Fruit fly (Drosophila melanogaster) whole organism, larva: ENCODE results near the gene nkt.

Source experiments
- noc ChIP-seq: fragments of 200-800 bp; sonication (Bioruptor generic); optimal IDR thresholded peaks from 3 replicates; lab custom pipeline; 2019; ENCODE audit warnings: missing biosample characterization, mild to moderate bottlenecking, missing genetic modification characterization, moderate library complexity

nkt gene

DNA sequence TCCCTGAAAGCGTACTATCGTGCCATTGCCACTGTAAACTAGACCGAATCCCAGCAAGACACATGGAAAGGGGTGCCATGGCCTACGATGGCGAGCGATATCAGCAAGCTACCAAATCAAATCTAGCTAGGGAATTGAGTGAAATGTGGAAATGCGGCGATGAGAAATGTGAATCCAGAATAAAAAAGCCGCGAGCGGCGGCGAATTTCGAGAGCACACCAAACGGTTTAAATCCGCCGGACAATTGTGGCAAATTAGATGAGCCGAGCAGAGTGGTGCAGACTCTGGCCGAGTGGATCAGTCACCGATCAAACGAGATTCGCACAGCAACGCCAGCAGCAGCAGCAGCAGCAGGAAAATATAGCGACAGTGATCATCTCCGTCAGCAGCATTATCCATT is at the start of gene nkt:
Gene nkt (plus strand): TSS at position 301 of the 400 bp plus-strand sequence.
- no peak for TF ChIP-seq noc (tag; lab: Kevin White, UChicago)

DNA sequence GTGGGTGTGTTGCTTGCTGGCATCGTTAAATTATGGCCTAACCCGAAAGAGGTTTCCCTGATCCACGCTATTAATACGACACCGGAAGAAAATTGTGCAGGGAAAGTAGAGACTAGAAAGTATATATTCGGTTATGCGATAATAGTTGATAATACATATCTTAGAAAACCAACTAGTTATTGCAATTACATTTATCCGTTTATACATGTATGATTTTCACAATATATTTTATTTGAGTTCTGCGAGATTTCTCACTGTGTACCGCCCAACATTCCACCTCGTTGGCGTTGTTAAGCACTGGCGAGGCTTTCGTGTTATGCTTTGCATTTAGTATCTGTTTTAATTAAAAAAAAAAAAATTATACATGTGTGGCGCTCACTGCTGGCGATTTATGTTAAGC is 45.8 kb upstream of the nkt start:
- TF ChIP-seq noc (tag; lab: Kevin White, UChicago): no peak

DNA sequence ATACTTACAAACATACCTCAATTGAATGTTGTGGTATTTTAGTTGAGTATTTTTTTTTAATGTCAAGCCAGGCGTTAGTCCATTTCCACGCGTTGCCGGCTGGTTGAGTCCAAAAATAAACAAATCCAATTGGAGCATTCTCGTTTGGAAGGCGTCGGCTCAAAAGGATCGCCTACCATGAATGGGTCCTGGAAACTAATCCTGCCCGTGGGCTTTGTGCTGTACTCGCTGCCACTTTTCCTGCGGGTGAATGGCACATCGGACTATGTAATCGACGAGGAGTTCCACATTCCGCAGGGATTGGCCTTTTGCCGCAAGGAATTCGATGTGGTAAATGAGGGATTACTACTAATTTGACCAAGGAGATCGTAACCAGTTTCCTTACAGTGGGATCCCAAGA is 36.3 kb upstream of the nkt start, which contains the start of gene Alg10:
Gene Alg10 (plus strand): TSS at position 73 of the 400 bp plus-strand sequence.
- TF ChIP-seq noc (tag; lab: Kevin White, UChicago): no peak

DNA sequence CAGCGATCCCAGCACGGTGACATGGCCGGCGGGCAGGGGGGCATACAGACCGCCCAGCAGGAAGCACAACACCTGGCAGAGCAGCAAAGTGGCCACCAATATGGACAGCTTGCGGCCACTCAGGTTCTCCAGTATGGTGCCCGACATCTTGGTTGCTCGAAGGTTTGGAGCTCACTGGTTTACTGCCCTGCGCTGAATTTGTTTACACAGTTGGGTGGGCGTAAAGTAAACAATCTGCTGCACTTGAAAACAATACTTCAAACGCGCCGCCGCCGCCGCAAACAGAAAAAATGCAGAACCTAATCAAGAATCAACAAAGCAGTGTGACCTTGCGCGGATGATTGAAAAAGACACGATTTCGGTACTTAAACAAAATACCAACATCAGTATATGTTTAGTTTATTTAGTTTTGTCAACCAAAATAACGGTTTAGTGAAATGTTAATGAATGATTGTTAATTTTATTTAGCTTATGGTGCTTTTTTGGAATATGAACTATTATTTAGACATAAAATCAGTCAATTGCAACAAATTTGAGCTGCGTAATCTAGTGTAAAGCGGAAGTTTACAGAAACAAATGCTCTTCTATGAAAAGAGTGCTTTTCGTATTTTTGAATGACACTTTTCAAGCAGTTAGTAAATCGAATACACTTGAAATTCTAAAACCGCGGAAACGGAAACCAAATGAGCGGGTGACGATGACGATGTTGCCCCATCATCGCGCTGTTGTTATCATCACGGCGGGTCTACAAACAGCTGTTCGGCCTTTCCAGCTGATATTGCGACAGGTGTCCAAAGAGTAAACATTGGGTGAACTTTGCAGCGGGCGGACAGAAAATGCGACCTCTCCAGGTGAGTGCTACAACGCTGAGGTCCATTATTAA is 31.6 kb upstream of the nkt start, which contains the start of the genes wls and Adck5:
Gene wls (minus strand): TSS at position 327 of the 883 bp plus-strand sequence.
Gene Adck5 (plus strand): TSS at position 519 of the 883 bp plus-strand sequence.
- no peak for TF ChIP-seq noc (tag; lab: Kevin White, UChicago)

DNA sequence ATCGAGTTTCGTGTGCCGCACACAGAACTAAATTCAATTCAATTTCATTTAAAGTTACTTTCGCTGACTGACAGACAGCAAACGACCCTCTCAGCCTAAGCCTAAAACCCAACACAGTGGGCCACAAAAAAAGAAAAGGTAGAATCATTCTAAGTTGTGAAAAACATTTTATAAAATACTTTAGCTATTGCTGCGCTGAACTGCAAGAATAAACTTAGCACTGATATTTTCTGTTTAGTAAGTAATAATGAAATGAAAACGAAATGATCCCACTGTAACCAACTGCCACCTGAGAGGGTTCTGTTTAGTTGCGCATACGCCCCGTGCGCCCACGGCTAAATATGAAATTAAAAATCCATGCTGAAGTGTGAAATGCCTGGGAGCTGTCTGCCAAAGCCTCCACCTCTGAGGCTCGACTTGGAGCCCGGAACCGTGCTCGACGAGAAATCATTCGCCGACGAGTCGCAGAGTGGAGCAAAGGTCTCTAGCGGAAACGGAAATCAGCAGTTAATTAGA is 28.0 kb upstream of the nkt start, which contains the start of gene CG14142:
Gene CG14142 (plus strand): TSS at position 466 of the 516 bp plus-strand sequence.
- TF ChIP-seq noc (tag; lab: Kevin White, UChicago): no peak

DNA sequence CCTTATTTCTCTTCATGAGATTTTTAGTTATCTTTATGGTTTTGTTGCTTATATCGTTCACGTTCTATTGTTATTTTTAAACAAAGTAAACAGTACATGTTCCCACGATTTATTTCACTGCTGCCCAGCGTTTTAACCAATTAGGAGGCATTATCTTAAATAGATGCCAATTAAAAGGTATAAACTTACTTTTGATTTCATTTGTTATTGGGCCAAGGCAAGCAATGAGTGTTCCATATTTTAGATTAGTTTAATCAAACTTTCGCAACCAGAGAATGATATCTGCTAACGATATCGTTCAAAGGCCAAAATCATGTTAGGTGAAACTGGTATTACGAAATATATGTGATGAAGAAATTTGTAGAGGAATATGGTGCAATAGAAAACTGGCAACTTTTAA is 18.2 kb upstream of the nkt start:
- no peak for TF ChIP-seq noc (tag; lab: Kevin White, UChicago)

DNA sequence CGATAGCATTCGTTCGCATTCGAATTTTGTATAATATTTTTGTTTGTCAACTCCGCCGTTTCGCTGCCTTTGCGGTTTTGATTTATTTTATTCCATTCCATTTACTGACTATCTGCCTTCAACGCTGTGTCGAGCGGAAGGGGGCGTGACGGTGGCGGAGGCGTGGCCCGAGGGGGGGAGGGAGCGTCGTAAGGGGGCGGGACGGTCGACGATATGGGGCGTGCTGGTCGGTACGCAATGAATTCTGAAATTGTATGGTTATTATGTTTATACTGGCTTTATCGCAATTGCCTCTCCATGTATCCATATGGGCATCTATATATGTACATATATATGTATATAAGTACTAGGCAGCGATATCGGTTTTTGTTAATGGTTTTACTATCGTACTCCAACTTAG is 17.2 kb upstream of the nkt start:
- TF ChIP-seq noc (tag; lab: Kevin White, UChicago): no peak

DNA sequence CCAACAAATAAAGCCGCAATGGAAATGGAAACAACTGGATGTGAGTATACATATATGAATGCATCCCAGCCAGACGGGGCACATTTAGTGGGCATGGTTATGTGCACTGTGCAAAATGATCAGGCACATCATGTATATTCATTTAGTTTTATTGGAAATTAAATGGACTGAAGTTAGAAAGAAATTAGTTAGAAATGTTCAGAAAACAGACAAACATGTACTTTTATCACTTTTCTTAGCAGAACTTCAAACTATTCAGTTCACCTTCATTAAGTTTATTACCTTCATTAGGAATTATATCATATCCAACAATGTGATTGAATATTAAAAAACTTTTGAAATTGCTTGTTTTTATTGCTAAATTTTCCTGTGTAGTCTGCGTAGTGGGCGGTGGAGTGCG is 14.4 kb upstream of the nkt start:
- no peak for TF ChIP-seq noc (tag; lab: Kevin White, UChicago)

DNA sequence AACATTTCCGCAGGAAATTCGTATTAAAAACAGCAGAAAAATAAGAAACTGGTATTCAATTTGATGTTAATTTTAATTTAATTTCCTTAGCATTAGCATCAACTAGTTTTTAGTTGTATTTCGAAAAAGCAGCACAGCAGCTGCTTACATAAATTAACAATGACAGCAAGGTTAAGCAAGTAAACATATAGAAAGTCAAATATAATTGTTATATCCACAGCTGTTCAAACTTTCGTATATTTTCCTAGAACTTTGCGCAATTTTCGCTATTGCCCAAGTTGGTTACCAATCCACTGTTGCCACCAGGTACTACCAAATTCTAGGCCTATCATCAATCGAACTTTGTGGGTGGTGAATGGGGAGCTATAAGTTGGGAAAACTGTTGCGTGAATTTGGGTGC is 11.1 kb upstream of the nkt start:
- no peak for TF ChIP-seq noc (tag; lab: Kevin White, UChicago)

DNA sequence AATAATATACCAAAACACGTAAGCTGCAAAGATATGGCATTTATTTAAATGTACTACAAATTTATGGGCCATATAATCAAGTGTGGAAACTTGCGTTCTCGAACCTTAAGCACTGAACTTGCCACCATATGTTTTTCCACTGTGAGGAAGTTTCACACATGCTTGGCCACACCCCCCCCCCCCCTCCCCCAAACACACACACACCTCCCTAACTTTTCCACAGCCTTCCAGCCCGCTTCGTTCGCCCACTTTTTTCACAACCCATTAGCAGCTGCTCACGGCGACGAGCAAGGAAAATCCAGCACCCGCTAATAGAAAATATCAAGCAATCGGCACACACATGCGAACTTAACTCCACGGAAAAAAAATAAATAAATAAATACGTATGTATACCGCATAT is 5.9 kb upstream of the nkt start:
- no peak for TF ChIP-seq noc (tag; lab: Kevin White, UChicago)

DNA sequence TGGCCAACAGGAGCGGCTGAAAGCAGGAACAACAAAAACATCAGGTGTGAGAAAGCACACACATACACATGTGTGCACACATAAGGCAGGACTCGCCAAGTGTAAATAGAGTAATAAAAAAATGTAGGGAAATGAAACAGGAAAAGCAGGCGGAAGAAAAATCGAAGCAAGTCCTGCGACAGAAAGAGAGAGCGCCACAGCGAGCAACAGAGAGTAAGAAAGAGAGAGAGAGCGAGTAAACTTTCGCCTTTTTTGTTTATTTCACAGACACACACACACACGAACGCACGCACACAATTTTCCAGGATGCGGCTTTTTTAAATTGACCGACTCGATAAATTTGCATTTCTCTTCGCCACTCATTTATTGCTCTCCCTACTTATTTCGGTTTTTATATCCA is 4.3 kb upstream of the nkt start:
- TF ChIP-seq noc (tag; lab: Kevin White, UChicago): no peak

DNA sequence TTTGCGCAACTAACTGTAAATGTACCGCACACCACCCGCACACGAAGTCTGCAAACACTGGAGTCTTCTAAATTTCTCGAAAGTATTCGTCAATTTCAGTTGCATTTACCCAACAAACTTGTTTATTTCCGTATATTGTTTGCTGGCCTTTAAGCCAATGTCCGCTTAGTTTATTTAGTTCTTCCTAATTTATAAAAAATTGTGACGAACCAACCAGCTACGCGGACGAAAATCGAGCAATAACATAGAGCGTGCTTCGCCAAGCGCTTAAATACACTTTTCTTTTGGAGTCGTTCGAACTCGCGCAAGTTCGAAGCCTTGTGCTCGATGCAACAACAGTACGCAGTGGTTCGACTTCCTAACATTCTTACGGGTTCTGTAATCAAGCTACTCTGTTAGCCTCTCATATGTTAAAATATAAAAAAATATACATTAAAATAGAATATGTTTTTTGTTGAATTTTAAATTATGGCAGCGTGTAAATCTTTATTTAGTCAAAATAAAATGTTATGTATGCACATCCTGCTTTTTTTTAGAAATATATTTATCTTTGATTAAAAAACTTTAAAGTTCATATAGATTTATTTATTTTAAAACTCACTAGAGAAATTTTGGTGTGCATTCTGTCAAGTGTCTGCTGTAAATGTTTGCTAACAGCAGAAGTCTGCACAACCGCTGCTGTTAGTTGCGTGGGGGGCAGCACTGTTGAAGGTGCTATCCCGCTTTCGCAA is 3.7 kb upstream of the nkt start, which contains the start of gene GlcAT-P:
Gene GlcAT-P (minus strand): TSS at position 246 of the 731 bp plus-strand sequence.
- TF ChIP-seq noc (tag; lab: Kevin White, UChicago): peak; percentile 71

DNA sequence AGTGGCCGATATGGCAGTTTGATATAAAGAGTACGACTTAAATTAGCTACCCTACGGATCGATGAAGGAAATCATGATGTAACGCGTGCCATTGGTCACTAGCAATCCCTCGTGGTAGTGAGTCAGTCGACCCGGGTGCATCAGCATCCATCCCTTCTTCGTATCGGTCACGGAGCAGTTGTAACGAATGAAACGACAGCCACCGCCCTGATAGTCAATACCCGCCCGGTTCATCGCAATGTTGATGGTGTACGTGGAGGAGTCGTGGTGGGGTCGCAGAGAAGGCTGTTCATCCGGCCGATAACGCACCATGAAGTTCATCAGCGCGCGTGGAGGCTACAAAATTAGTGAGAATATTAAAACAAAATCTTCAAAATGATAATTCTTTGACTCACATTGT is 2.8 kb upstream of the nkt start:
- no peak for TF ChIP-seq noc (tag; lab: Kevin White, UChicago)

DNA sequence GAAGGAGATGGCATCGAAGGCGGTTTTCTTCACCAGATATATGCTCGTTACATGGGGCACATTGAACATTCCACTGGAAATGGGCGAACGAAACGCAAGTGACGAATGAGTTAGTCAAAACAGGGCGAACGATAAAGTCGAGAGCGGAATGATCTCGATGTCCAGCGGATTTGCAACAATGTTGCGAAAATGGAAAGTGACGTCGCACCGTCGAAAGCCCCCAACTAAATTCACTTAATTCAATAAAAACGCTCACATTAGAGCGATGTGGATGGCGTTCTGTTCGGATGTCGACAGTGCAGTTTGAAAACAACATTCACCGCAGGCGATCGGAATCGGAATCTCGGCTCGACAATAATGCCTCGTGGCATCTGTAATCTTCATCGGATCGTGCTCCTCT is 1.8 kb upstream of the nkt start, which contains the start of gene CG7607:
Gene CG7607 (plus strand): TSS at position 301 of the 400 bp plus-strand sequence.
- no peak for TF ChIP-seq noc (tag; lab: Kevin White, UChicago)

DNA sequence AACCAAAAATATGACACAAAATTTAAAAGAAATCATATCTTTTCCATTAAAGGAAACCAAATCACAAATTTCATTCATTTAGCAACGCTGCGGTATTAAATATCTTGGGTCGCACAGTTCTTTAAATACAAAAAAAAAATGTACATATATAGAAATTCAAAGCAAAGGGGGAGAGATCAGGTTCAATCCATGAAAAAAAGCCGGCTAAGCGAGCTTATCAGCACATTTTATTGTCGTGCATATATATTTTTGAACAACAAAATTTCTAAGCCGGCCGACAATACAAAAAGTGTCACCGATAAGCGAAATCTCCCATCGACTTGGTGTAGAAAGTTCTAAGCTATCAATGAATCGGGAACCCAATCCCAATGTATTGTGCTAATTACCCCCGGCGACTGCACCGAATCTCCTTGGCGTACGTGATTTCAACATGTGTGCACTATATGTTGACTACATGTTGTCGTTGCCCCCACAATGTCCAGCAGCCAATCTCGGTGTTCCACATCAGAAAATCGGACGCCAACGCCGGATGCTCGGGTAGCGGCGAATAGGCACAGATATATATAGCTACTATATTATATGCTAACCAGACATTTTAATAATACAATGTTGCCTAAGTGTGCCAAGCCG is 2.8 kb downstream of the nkt start:
- TF ChIP-seq noc (tag; lab: Kevin White, UChicago): peak; percentile 24
